Comparison of ENCODE assay signal across 5 fruit fly cellular contexts in genomic region chr3R:15467991-15468764, dm6.
TF ChIP-seq lines count a peak whose summit lies in the region.

No protein-coding gene starts in this region.

- TF ChIP-seq CTCF in S2 (optimal IDR thresholded peaks at IDR 0.05; lab: Kevin White, UChicago), result peak; percentile 45 to 63
- peak; percentile 87 for TF ChIP-seq CTCF in whole organism, embryonic (GFP tag; optimal IDR thresholded peaks at IDR 0.05; lab: Kevin White, UChicago)

TF ChIP-seq in whole organism, adult, 20 proteins besides CTCF, POLR2A, EP300 and RAD21:
- TF ChIP-seq Mnt (GFP tag; optimal IDR thresholded peaks at IDR 0.05; lab: Kevin White, UChicago) (no peak), CG11617 (GFP tag; optimal IDR thresholded peaks at IDR 0.05; lab: Kevin White, UChicago) (no peak), kay (GFP tag; lab: Kevin White, UChicago; ENCODE audit: borderline replicate concordance) (peak; percentile 48), Clk (GFP tag; optimal IDR thresholded peaks at IDR 0.05; lab: Kevin White, UChicago) (no peak)

TF ChIP-seq in whole organism, embryonic, 481 proteins besides CTCF, POLR2A, EP300 and RAD21:
- peak; percentile 59 for TF ChIP-seq sens (GFP tag; lab: Kevin White, UChicago)
- peak; percentile 27; the same call in 1 of the 3 replicates for TF ChIP-seq CG6791 (GFP tag; IDR thresholded peaks at IDR 0.05; lab: Robert Waterston, UW; ENCODE audit: partially characterized antibody)
- no peak for TF ChIP-seq Blimp-1 (GFP tag; optimal IDR thresholded peaks at IDR 0.05; lab: Kevin White, UChicago)
- peak; percentile 84 for TF ChIP-seq CG10979 (tag; optimal IDR thresholded peaks at IDR 0.05; lab: Kevin White, UChicago)
- 0 out of 3 replicates have a peak, but pooled peaks have one; percentile 17 for TF ChIP-seq so (GFP tag; IDR thresholded peaks at IDR 0.05; lab: Robert Waterston, UW)
- no peak for TF ChIP-seq mirr (GFP tag; optimal IDR thresholded peaks at IDR 0.05; lab: Kevin White, UChicago)
- peak; percentile 16 for TF ChIP-seq Med (GFP tag; lab: Kevin White, UChicago)
- TF ChIP-seq sim (GFP tag; IDR thresholded peaks at IDR 0.05; lab: Robert Waterston, UW), result no peak
- TF ChIP-seq CG6175 (GFP tag; IDR thresholded peaks at IDR 0.05; lab: Robert Waterston, UW), result 0 out of 3 replicates have a peak, but pooled peaks have one; percentile 38
- peak; percentile 0 for TF ChIP-seq CG16863 (GFP tag; optimal IDR thresholded peaks at IDR 0.05; lab: Kevin White, UChicago)
- no peak for TF ChIP-seq shn (GFP tag; optimal IDR thresholded peaks at IDR 0.05; lab: Kevin White, UChicago)
- TF ChIP-seq tio (GFP tag; optimal IDR thresholded peaks at IDR 0.05; lab: Kevin White, UChicago), result peak; percentile 33

TF ChIP-seq in whole organism, prepupa, 60 proteins besides CTCF, POLR2A, EP300 and RAD21:
- TF ChIP-seq CG6163 (GFP tag; IDR thresholded peaks at IDR 0.05; lab: Robert Waterston, UW) (no peak), Ets21C (GFP tag; optimal IDR thresholded peaks at IDR 0.05; lab: Kevin White, UChicago) (no peak), Eip78C (GFP tag; lab: Kevin White, UChicago) (peak; percentile 13), spab (GFP tag; optimal IDR thresholded peaks at IDR 0.05; lab: Kevin White, UChicago) (no peak), fkh (GFP tag; optimal IDR thresholded peaks at IDR 0.05; lab: Kevin White, UChicago) (peak; percentile 3)

TF ChIP-seq in whole organism, wandering third instar larva, 38 proteins besides CTCF, POLR2A, EP300 and RAD21:
- TF ChIP-seq Rel (GFP tag; optimal IDR thresholded peaks at IDR 0.05; lab: Kevin White, UChicago) (no peak), Rel (tag; optimal IDR thresholded peaks at IDR 0.05; lab: Kevin White, UChicago) (no peak), OdsH (GFP tag; optimal IDR thresholded peaks at IDR 0.05; lab: Kevin White, UChicago) (peak; percentile 34), tai (GFP tag; optimal IDR thresholded peaks at IDR 0.05; lab: Kevin White, UChicago) (peak; percentile 53), rgr (GFP tag; optimal IDR thresholded peaks at IDR 0.05; lab: Kevin White, UChicago) (peak; percentile 47), Hr83 (GFP tag; optimal IDR thresholded peaks at IDR 0.05; lab: Kevin White, UChicago; ENCODE audit: poor library complexity, severe bottlenecking) (peak; percentile 80), h (GFP tag; optimal IDR thresholded peaks at IDR 0.05; lab: Kevin White, UChicago) (peak; percentile 54), Hnf4 (GFP tag; optimal IDR thresholded peaks at IDR 0.05; lab: Kevin White, UChicago) (peak; percentile 45), foxo (GFP tag; optimal IDR thresholded peaks at IDR 0.05; lab: Kevin White, UChicago) (peak in 1 of 2 experiments; percentile 17), dl (GFP tag; optimal IDR thresholded peaks at IDR 0.05; lab: Kevin White, UChicago; ENCODE audit: insufficient read depth in 1 of 2, partially characterized antibody in 2 of 2) (no peak), woc (GFP tag; optimal IDR thresholded peaks at IDR 0.05; lab: Kevin White, UChicago) (no peak), Dif (GFP tag; optimal IDR thresholded peaks at IDR 0.05; lab: Kevin White, UChicago; ENCODE audit: partially characterized antibody) (no peak), Jra (GFP tag; optimal IDR thresholded peaks at IDR 0.05; lab: Kevin White, UChicago) (no peak), Sp1 (GFP tag; optimal IDR thresholded peaks at IDR 0.05; lab: Kevin White, UChicago) (no peak), Hr78 (GFP tag; optimal IDR thresholded peaks at IDR 0.05; lab: Kevin White, UChicago) (no peak), psq (GFP tag; optimal IDR thresholded peaks at IDR 0.05; lab: Kevin White, UChicago) (peak; percentile 12), br (GFP tag; optimal IDR thresholded peaks at IDR 0.05; lab: Kevin White, UChicago) (no peak)
